Fruit fly (Drosophila melanogaster): ENCODE measurements around the gene CG31524.
A peak's percentile ranks its signal among the peaks of the same experiment; 100 is the strongest.

CG31524 gene

dm6 chr3R:30540196-30540595, 26.0 kb upstream of the CG31524 start (continued):
- peak; percentile 90 for TF ChIP-seq tgo (GFP tag; IDR thresholded peaks at IDR 0.05)
- TF ChIP-seq cg (GFP tag; optimal IDR thresholded peaks at IDR 0.05) = no peak
- peak; percentile 79 for TF ChIP-seq CG9437 (GFP tag; optimal IDR thresholded peaks at IDR 0.05)
- peak; percentile 88 for TF ChIP-seq CG12769 (tag; optimal IDR thresholded peaks at IDR 0.05)
- TF ChIP-seq CG1024 (GFP tag; IDR thresholded peaks at IDR 0.05) = peak; percentile 84
- peak; percentile 88 for TF ChIP-seq Bteb2 (GFP tag; optimal IDR thresholded peaks at IDR 0.05)
- TF ChIP-seq Xrp1 (GFP tag; IDR thresholded peaks at IDR 0.05) = peak; percentile 87
- TF ChIP-seq cas (GFP tag; IDR thresholded peaks at IDR 0.05) = peak; percentile 83
- TF ChIP-seq CG10321 (GFP tag; IDR thresholded peaks at IDR 0.05) = peak; percentile 71; the same call in 1 of the 2 replicates
- TF ChIP-seq pnt (GFP tag; optimal IDR thresholded peaks at IDR 0.05) = peak; percentile 94
- TF ChIP-seq Camta (GFP tag; optimal IDR thresholded peaks at IDR 0.05) = peak; percentile 93
- peak; percentile 89 for TF ChIP-seq CG3065 (GFP tag; optimal IDR thresholded peaks at IDR 0.05)
- no peak for TF ChIP-seq tna (GFP tag; IDR thresholded peaks at IDR 0.05; ENCODE audit: partially characterized antibody)
- peak; percentile 91 for TF ChIP-seq CG14014 (GFP tag; IDR thresholded peaks at IDR 0.05)
- TF ChIP-seq CG15011 (GFP tag; optimal IDR thresholded peaks at IDR 0.05) = peak; percentile 87
- TF ChIP-seq CG16863 (GFP tag; optimal IDR thresholded peaks at IDR 0.05) = peak; percentile 92
- TF ChIP-seq inv (GFP tag; IDR thresholded peaks at IDR 0.05; ENCODE audit: partially characterized antibody) = no peak
- peak; percentile 94 for TF ChIP-seq ranshi (GFP tag; IDR thresholded peaks at IDR 0.05)
- TF ChIP-seq Dref (GFP tag; IDR thresholded peaks at IDR 0.05) = 0 out of 2 replicates have a peak, but pooled peaks have one; percentile 2
- TF ChIP-seq H2.0 (GFP tag; IDR thresholded peaks at IDR 0.05) = peak; percentile 94
- TF ChIP-seq CG17802 (tag; optimal IDR thresholded peaks at IDR 0.05) = peak; percentile 81
- no peak for TF ChIP-seq lov (optimal IDR thresholded peaks at IDR 0.05)
- TF ChIP-seq lov (GFP tag; IDR thresholded peaks at IDR 0.05) = peak; percentile 90
- TF ChIP-seq Hsf (GFP tag; optimal IDR thresholded peaks at IDR 0.05) = peak; percentile 93
- peak; percentile 84 for TF ChIP-seq shn (GFP tag; optimal IDR thresholded peaks at IDR 0.05)
- peak; percentile 85 for TF ChIP-seq CG6272 (GFP tag; IDR thresholded peaks at IDR 0.05)
- peak; percentile 64 for TF ChIP-seq Lhr (GFP tag; optimal IDR thresholded peaks at IDR 0.05)
- TF ChIP-seq Dip2 (GFP tag; IDR thresholded peaks at IDR 0.05) = no peak
- TF ChIP-seq CG10267 (tag; optimal IDR thresholded peaks at IDR 0.05) = peak; percentile 79
- peak; percentile 83 for TF ChIP-seq CG18262 (tag; optimal IDR thresholded peaks at IDR 0.05)
- peak; percentile 88 for TF ChIP-seq dati (GFP tag; IDR thresholded peaks at IDR 0.05)
- TF ChIP-seq CG2199 (GFP tag; IDR thresholded peaks at IDR 0.05) = peak; percentile 82; the same call in 2 of the 3 replicates
- peak; percentile 90 for TF ChIP-seq CG18764 (GFP tag; optimal IDR thresholded peaks at IDR 0.05)
- peak; percentile 80 for TF ChIP-seq CG11696 (GFP tag; IDR thresholded peaks at IDR 0.05)
- TF ChIP-seq wdn (GFP tag; IDR thresholded peaks at IDR 0.05) = peak; percentile 91
- peak in 1 of 3 experiments; percentile 67 for TF ChIP-seq lola (GFP tag; optimal IDR thresholded peaks at IDR 0.05)
- TF ChIP-seq bsh (GFP tag; optimal IDR thresholded peaks at IDR 0.05) = peak; percentile 13 to 93
- TF ChIP-seq ewg (GFP tag; optimal IDR thresholded peaks at IDR 0.05) = peak; percentile 80
- peak; percentile 81 for TF ChIP-seq CG17912 (GFP tag; optimal IDR thresholded peaks at IDR 0.05)
- peak; percentile 78 for TF ChIP-seq Deaf1 (tag; optimal IDR thresholded peaks at IDR 0.05)
- TF ChIP-seq fd3F (GFP tag; optimal IDR thresholded peaks at IDR 0.05) = peak; percentile 93
- peak; percentile 92 for TF ChIP-seq CG10147 (GFP tag; optimal IDR thresholded peaks at IDR 0.05)
- TF ChIP-seq CG13287 (GFP tag; IDR thresholded peaks at IDR 0.05; ENCODE audit: partially characterized antibody) = no peak
- TF ChIP-seq CG17568 (GFP tag; optimal IDR thresholded peaks at IDR 0.05) = peak; percentile 84
- peak; percentile 93 for TF ChIP-seq CG4820 (GFP tag; optimal IDR thresholded peaks at IDR 0.05)
- TF ChIP-seq sim (GFP tag; IDR thresholded peaks at IDR 0.05) = peak; percentile 88
- peak; percentile 84 for TF ChIP-seq CG7357 (GFP tag; IDR thresholded peaks at IDR 0.05)
- TF ChIP-seq Doc3 (GFP tag; IDR thresholded peaks at IDR 0.05; ENCODE audit: partially characterized antibody) = no peak
- peak; percentile 79 for TF ChIP-seq CG14965 (GFP tag; optimal IDR thresholded peaks at IDR 0.05; ENCODE audit: borderline replicate concordance)
- peak; percentile 84 for TF ChIP-seq CG5180 (GFP tag; optimal IDR thresholded peaks at IDR 0.05)
- TF ChIP-seq Atf6 (GFP tag; IDR thresholded peaks at IDR 0.05) = peak; percentile 90

Measured in whole organism, embryonic.